Fruit fly (Drosophila melanogaster) whole organism, embryonic: ENCODE data around the gene org-1.
A peak's percentile ranks its signal among the peaks of the same experiment; 100 is the strongest.

Experiments
- BEAF-32 ChIP-seq: fragments of 200-800 bp; sonication (Bioruptor generic); optimal IDR thresholded peaks from 3 replicates; lab custom pipeline; 2017; ENCODE audit warnings: missing biosample characterization, missing genetic modification characterization, mild to moderate bottlenecking, moderate library complexity, missing genetic modification reagents
- CG12104 ChIP-seq: fragments of 200-800 bp; sonication (Bioruptor generic); optimal IDR thresholded peaks from 3 replicates; lab custom pipeline; 2016; ENCODE audit warnings: missing biosample characterization, missing genetic modification characterization
- CG12744 ChIP-seq: fragments of 200-800 bp; sonication (Bioruptor generic); optimal IDR thresholded peaks from 2 replicates; lab custom pipeline; 2016; ENCODE audit warnings: missing biosample characterization, missing genetic modification characterization
- CG13287 ChIP-seq: fragments of 200-800 bp; sonication (Bioruptor generic); IDR thresholded peaks from 2 replicates; pipeline ENCODE4 v1.3.6; 2022; ENCODE audit warnings: missing biosample characterization, missing genetic modification characterization; ENCODE audit not compliant: partially characterized antibody
- CG14667 ChIP-seq: fragments of 200-800 bp; sonication (Bioruptor generic); IDR thresholded peaks from 2 replicates; pipeline ENCODE4 v1.3.6; 2022; ENCODE audit warnings: missing biosample characterization, missing genetic modification characterization
- CG2116 ChIP-seq: fragments of 200-800 bp; sonication (Bioruptor generic); optimal IDR thresholded peaks from 3 replicates; lab custom pipeline; 2018; ENCODE audit warnings: missing biosample characterization, mild to moderate bottlenecking, missing genetic modification characterization
- CG2120 ChIP-seq: fragments of 200-800 bp; sonication (Bioruptor generic); optimal IDR thresholded peaks from 3 replicates; lab custom pipeline; 2016; ENCODE audit warnings: missing biosample characterization, missing genetic modification characterization
- CG2712 ChIP-seq: fragments of 200-800 bp; optimal IDR thresholded peaks from 3 replicates; lab custom pipeline; 2019; ENCODE audit warnings: missing biosample characterization, mild to moderate bottlenecking, missing genetic modification characterization, moderate library complexity
- CG6254 ChIP-seq: fragments of 200-800 bp; sonication (Bioruptor generic); optimal IDR thresholded peaks from 3 replicates; lab custom pipeline; 2017; ENCODE audit warnings: mild to moderate bottlenecking, missing biosample characterization, missing genetic modification reagents, missing genetic modification characterization
- CG6791 ChIP-seq: fragments of 200-800 bp; sonication (Bioruptor generic); IDR thresholded peaks from 3 replicates; pipeline ENCODE4 v1.3.6; 2022; ENCODE audit warnings: missing biosample characterization, missing genetic modification characterization; ENCODE audit not compliant: partially characterized antibody
- CG8089 ChIP-seq: fragments of 200-800 bp; sonication (Bioruptor generic); optimal IDR thresholded peaks from 3 replicates; lab custom pipeline; 2016; ENCODE audit warnings: missing biosample characterization, missing genetic modification characterization
- CkIIα-i1 ChIP-seq: fragments of 200-800 bp; sonication (Bioruptor generic); IDR thresholded peaks from 2 replicates; pipeline ENCODE4 v1.3.6; 2022; ENCODE audit warnings: missing biosample characterization, missing genetic modification characterization
- D19A ChIP-seq: fragments of 200-800 bp; optimal IDR thresholded peaks from 3 replicates; lab custom pipeline; 2019; ENCODE audit warnings: missing biosample characterization, mild to moderate bottlenecking, missing genetic modification characterization, moderate library complexity
- Dip3 ChIP-seq: fragments of 200-800 bp; sonication (Bioruptor generic); optimal IDR thresholded peaks from 3 replicates; lab custom pipeline; 2016; ENCODE audit warnings: missing biosample characterization, missing genetic modification characterization
- Dp ChIP-seq: fragments of 200-800 bp; sonication (Bioruptor generic); optimal IDR thresholded peaks from 2 replicates; lab custom pipeline; 2018; ENCODE audit warnings: missing biosample characterization, mild to moderate bottlenecking, missing genetic modification characterization, moderate library complexity
- Gsc ChIP-seq: fragments of 200-800 bp; sonication (Bioruptor generic); IDR thresholded peaks from 2 replicates; pipeline ENCODE4 v1.3.6; 2022; ENCODE audit warnings: missing biosample characterization, missing genetic modification characterization
- MBD-R2 ChIP-seq: fragments of 200-800 bp; sonication (Bioruptor generic); IDR thresholded peaks from 2 replicates; pipeline ENCODE4 v1.3.6; 2022; ENCODE audit warnings: missing biosample characterization, missing genetic modification characterization
- NK7.1 ChIP-seq: fragments of 200-800 bp; sonication (Bioruptor generic); optimal IDR thresholded peaks from 3 replicates; lab custom pipeline; 2016; ENCODE audit warnings: missing biosample characterization, missing genetic modification characterization
- Sry-δ ChIP-seq: fragments of 200-800 bp; sonication (Bioruptor generic); optimal IDR thresholded peaks from 2 replicates; lab custom pipeline; 2016; ENCODE audit warnings: missing biosample characterization, missing genetic modification characterization
- Xbp1 ChIP-seq: fragments of 200-800 bp; sonication (Bioruptor generic); optimal IDR thresholded peaks from 3 replicates; lab custom pipeline; 2016; ENCODE audit warnings: missing biosample characterization, mild to moderate bottlenecking, missing genetic modification characterization
- bbx ChIP-seq: fragments of 200-800 bp; sonication (Bioruptor generic); IDR thresholded peaks from 2 replicates; pipeline ENCODE4 v1.3.6; 2022; ENCODE audit warnings: missing biosample characterization, missing genetic modification characterization; ENCODE audit not compliant: partially characterized antibody
- chinmo ChIP-seq: fragments of 200-800 bp; sonication (Bioruptor generic); IDR thresholded peaks from 4 replicates; pipeline ENCODE4 v1.3.6; 2022; ENCODE audit warnings: missing biosample characterization, missing genetic modification characterization; ENCODE audit not compliant: partially characterized antibody
- dm ChIP-seq: fragments of 200-800 bp; sonication (Bioruptor generic); optimal IDR thresholded peaks from 3 replicates; lab custom pipeline; 2016; ENCODE audit warnings: missing biosample characterization, missing genetic modification characterization
- en ChIP-seq: fragments of 200-800 bp; sonication (Bioruptor generic); optimal IDR thresholded peaks from 2 replicates; lab custom pipeline; 2016; ENCODE audit warnings: missing biosample characterization, missing genetic modification characterization
- eve ChIP-seq, 2 experiments: fragments of >200 bp; optimal IDR thresholded peaks; 2 replicates each; lab custom pipeline; 2017; ENCODE audit warnings: missing biosample characterization in 2 of 2, missing genetic modification characterization in 2 of 2
- fd102C ChIP-seq: fragments of 200-800 bp; sonication (Bioruptor generic); optimal IDR thresholded peaks from 2 replicates; lab custom pipeline; 2018; ENCODE audit warnings: missing biosample characterization, mild to moderate bottlenecking, missing genetic modification characterization, moderate library complexity
- jing ChIP-seq: fragments of 200-800 bp; sonication (Bioruptor generic); optimal IDR thresholded peaks from 2 replicates; lab custom pipeline; 2018; ENCODE audit warnings: missing biosample characterization, mild to moderate bottlenecking, missing genetic modification characterization
- mirr ChIP-seq: fragments of 200-800 bp; sonication (Bioruptor generic); optimal IDR thresholded peaks from 3 replicates; lab custom pipeline; 2018; ENCODE audit warnings: missing biosample characterization, mild to moderate bottlenecking, missing genetic modification characterization
- org-1 ChIP-seq: fragments of 200-800 bp; sonication (Bioruptor generic); optimal IDR thresholded peaks from 2 replicates; lab custom pipeline; 2017; ENCODE audit warnings: missing biosample characterization, missing genetic modification characterization
- phol ChIP-seq: fragments of 200-800 bp; sonication (Bioruptor generic); optimal IDR thresholded peaks from 3 replicates; lab custom pipeline; 2018; ENCODE audit warnings: missing biosample characterization, mild to moderate bottlenecking, missing genetic modification characterization, moderate library complexity
- pros ChIP-seq: fragments of 200-800 bp; sonication (Bioruptor generic); optimal IDR thresholded peaks from 3 replicates; lab custom pipeline; 2019; ENCODE audit warnings: missing biosample characterization, mild to moderate bottlenecking, missing genetic modification characterization, moderate library complexity
- salm ChIP-seq: fragments of 200-800 bp; sonication (Bioruptor generic); optimal IDR thresholded peaks from 2 replicates; lab custom pipeline; 2018; ENCODE audit warnings: missing biosample characterization, mild to moderate bottlenecking, missing genetic modification characterization
- scrt ChIP-seq: fragments of 200-800 bp; sonication (Bioruptor generic); optimal IDR thresholded peaks from 2 replicates; lab custom pipeline; 2018; ENCODE audit warnings: missing biosample characterization, mild to moderate bottlenecking, missing genetic modification characterization, moderate library complexity
- unc-4 ChIP-seq: fragments of 200-800 bp; sonication (Bioruptor generic); IDR thresholded peaks from 2 replicates; pipeline ENCODE4 v1.3.6; 2022; ENCODE audit warnings: missing biosample characterization, missing genetic modification characterization; ENCODE audit not compliant: partially characterized antibody
- unpg ChIP-seq: fragments of 200-800 bp; sonication (Bioruptor generic); optimal IDR thresholded peaks from 3 replicates; lab custom pipeline; 2018; ENCODE audit warnings: missing biosample characterization, mild to moderate bottlenecking, missing genetic modification characterization, moderate library complexity
- zf30C ChIP-seq: fragments of 200-800 bp; sonication (Bioruptor generic); optimal IDR thresholded peaks from 3 replicates; lab custom pipeline; 2018; ENCODE audit warnings: missing biosample characterization, mild to moderate bottlenecking, missing genetic modification characterization

Gene org-1

DNA sequence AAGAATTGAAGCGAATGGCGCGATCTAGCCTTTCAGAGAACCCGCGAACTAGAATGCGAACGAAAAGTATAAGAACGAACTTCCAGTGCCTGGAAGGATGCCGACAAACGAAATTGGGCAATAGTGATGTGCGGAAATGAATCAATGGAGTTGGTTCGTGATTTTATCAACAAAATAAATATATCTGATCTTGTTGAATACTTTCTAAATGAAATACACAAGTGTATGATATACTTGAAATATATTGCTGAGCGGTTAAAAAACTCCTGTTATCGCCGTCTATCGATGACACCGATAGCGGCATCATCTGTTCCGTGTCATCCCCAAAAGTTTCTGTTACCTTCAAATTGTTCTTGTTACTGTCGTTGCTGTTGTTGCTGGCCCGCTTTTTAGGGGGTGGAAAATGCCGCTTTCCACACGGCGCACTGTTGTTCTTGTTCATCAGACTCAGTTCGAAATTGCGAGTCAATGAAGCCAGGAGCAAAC lies 34.7 kb upstream of the org-1 start, which contains the start of gene otu (continued):
- TF ChIP-seq bbx (GFP tag; lab: Robert Waterston, UW) (peak; percentile 25; the same call in 1 of the 2 replicates), zf30C (no peak), CG6254 (no peak), CG13287 (GFP tag; lab: Robert Waterston, UW) (0 out of 2 replicates have a peak, but pooled peaks have one; percentile 14), Dp (GFP tag; lab: Kevin White, UChicago) (peak; percentile 45), unc-4 (peak; percentile 39), fd102C (GFP tag; lab: Kevin White, UChicago) (no peak), CG8089 (GFP tag; lab: Kevin White, UChicago) (no peak), scrt (GFP tag; lab: Kevin White, UChicago) (no peak), CG6791 (GFP tag; lab: Robert Waterston, UW) (no peak), D19A (no peak), Sry-δ (GFP tag; lab: Kevin White, UChicago) (peak; percentile 58), BEAF-32 (peak; percentile 18), jing (no peak), dm (GFP tag; lab: Kevin White, UChicago) (no peak)

DNA sequence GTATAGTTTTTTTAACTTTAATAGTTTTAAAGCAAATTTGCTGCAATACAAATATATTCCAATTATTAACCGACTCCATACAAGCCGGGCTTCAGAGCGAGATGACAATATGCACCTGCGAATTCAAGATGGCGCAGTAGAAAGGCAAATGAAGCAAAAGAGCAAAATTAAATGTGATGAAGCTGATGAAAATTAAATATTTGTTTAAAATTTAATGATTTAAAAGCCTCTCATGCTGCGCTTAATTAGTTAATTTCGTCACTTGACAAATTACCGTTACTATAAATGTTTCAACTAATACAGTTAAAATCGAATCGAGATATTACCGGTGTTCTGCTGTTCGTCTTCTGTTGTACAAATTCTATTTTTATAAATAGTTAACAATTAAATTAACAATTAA lies 34.2 kb upstream of the org-1 start, which contains the start of gene CG33181:
Gene CG33181, plus strand, starts transcription at position 301 of the 400 bp plus-strand sequence.
- peak; percentile 36 for TF ChIP-seq phol (tag; lab: Kevin White, UChicago)
- no peak for TF ChIP-seq CG2712

DNA sequence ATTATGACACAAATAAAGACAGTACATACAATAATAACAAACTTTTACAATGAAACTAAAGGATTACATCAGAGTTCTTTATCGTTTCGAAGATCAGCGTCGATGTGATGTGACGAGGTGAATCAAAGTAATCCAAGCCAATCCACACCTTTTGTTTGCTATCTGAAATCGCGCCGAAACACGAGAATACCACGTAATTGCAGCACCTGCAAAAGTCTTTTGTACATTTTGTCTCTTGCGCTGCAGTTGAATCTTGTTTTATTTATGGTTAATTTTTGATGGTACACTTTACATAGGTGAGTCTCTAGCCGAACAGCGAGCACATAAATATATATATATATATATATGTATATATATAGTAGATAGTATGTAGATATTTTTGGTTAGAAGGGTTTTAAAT lies 29.9 kb upstream of the org-1 start:
- TF ChIP-seq NK7.1 (GFP tag; lab: Kevin White, UChicago) (no peak), chinmo (GFP tag; lab: Robert Waterston, UW) (no peak), Xbp1 (GFP tag; lab: Kevin White, UChicago) (no peak), org-1 (GFP tag; lab: Kevin White, UChicago) (no peak), Gsc (GFP tag; lab: Robert Waterston, UW) (no peak), MBD-R2 (GFP tag; lab: Robert Waterston, UW) (no peak), CG12744 (GFP tag; lab: Kevin White, UChicago) (no peak), en (no peak)

dm6 chrX:8483671-8484070 lies 28.8 kb upstream of the org-1 start, which contains the start of gene CG33223:
CG33223 (minus strand) TSS chrX:8483885.
- TF ChIP-seq pros (GFP tag; lab: Kevin White, UChicago) (no peak), CG2120 (no peak), unpg (GFP tag; lab: Kevin White, UChicago) (no peak), Dip3 (no peak), CG12104 (GFP tag; lab: Kevin White, UChicago) (no peak), salm (no peak), eve (GFP tag; optimal IDR thresholded peaks at IDR 0.05; lab: Kevin White, UChicago) (no peak), CG2116 (GFP tag; lab: Kevin White, UChicago) (no peak), CkIIα-i1 (no peak)

DNA sequence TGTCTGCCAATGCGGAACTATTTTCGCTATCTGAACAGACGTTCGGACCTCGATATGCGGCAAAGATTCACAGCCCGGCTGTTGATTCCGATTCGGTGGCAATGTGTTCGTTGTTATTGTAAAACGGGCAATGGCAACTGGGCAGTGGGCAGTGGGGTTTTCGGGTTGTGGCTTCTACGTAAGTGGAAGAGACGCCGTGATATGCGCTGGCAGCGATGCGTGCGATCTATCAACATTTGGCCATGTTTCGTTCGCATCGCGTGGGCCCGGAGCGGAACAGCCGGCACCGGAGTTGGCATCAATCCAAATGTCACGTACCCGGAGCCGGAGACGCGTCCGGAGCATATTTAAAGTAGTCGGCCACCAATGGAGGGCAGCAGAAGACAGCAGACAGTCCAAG lies 26.6 kb upstream of the org-1 start, which contains the start of gene Cp38:
Gene Cp38, plus strand, starts transcription at position 376 of the 400 bp plus-strand sequence.
- TF ChIP-seq mirr (GFP tag; lab: Kevin White, UChicago) (no peak), CG14667 (GFP tag; lab: Robert Waterston, UW) (0 out of 2 replicates have a peak, but pooled peaks have one; percentile 5)
